Worm (Caenorhabditis elegans) whole organism, L1 larva: Measurements from ENCODE around the gene nhr-30.
A peak's percentile ranks its signal among the peaks of the same experiment; 100 is the strongest.

ENCODE experiments used
- C04F5.9 ChIP-seq: sonication (generic microtip); optimal IDR thresholded peaks from 2 replicates; lab custom pipeline; 2016; ENCODE audit warnings: missing genetic modification characterization, missing compliant biosample characterization
- Y116A8C.19 ChIP-seq: sonication (generic microtip); optimal IDR thresholded peaks from 2 replicates; lab custom pipeline; 2016; ENCODE audit warnings: missing compliant biosample characterization, missing genetic modification characterization, borderline replicate concordance
- aha-1 ChIP-seq: fragments of 150-350 bp; optimal IDR thresholded peaks from 2 replicates; lab custom pipeline; 2014; ENCODE audit warnings: missing biosample characterization, missing genetic modification characterization
- alr-1 ChIP-seq: fragments of 200-800 bp; sonication (Bioruptor generic); optimal IDR thresholded peaks from 2 replicates; lab custom pipeline; 2018; ENCODE audit warnings: borderline replicate concordance, mild to moderate bottlenecking, missing genetic modification characterization, missing compliant biosample characterization
- blmp-1 ChIP-seq: fragments of 150-350 bp; optimal IDR thresholded peaks from 2 replicates; lab custom pipeline; 2014; ENCODE audit warnings: missing biosample characterization, missing genetic modification characterization
- ceh-63 ChIP-seq: fragments of 200-800 bp; sonication (Bioruptor generic); optimal IDR thresholded peaks from 2 replicates; lab custom pipeline; 2018; ENCODE audit warnings: mild to moderate bottlenecking, missing genetic modification characterization, missing compliant biosample characterization
- ceh-8 ChIP-seq: fragments of 200-800 bp; sonication (Bioruptor generic); optimal IDR thresholded peaks from 2 replicates; lab custom pipeline; 2018; ENCODE audit warnings: mild to moderate bottlenecking, missing genetic modification characterization, moderate library complexity, missing compliant biosample characterization
- ceh-90 ChIP-seq: sonication (generic microtip); optimal IDR thresholded peaks from 2 replicates; lab custom pipeline; 2016; ENCODE audit warnings: missing genetic modification characterization, missing compliant biosample characterization
- dsc-1 ChIP-seq: sonication (generic microtip); optimal IDR thresholded peaks from 2 replicates; lab custom pipeline; 2016; ENCODE audit warnings: mild to moderate bottlenecking, missing genetic modification characterization, missing compliant biosample characterization
- efl-1 ChIP-seq, 4 experiments: fragments of 150-350 bp; optimal IDR thresholded peaks in 3 of 4; peaks in 1 of 4; 1 replicate in 1 of 4; 2 replicates in 3 of 4; lab custom pipeline; 2014; ENCODE audit warnings: missing biosample characterization in 2 of 4, missing genetic modification characterization in 2 of 4, missing genetic modification reagents in 2 of 4
- egl-27 ChIP-seq, 2 experiments: fragments of 150-350 bp in 1 of 2; sonication (generic microtip); optimal IDR thresholded peaks; 3 replicates each; lab custom pipeline; 2017 to 2018; ENCODE audit warnings: missing biosample characterization in 2 of 2, missing genetic modification characterization in 2 of 2, missing genetic modification reagents in 2 of 2
- elt-3 ChIP-seq, 6 experiments: fragments of 150-350 bp in 1 of 6; sonication (generic microtip); optimal IDR thresholded peaks; 2 replicates each; lab custom pipeline; 2017 to 2018; ENCODE audit warnings: missing biosample characterization in 6 of 6, missing genetic modification characterization in 6 of 6, inconsistent platforms in 1 of 6
- fkh-10 ChIP-seq: sonication (generic microtip); optimal IDR thresholded peaks from 2 replicates; lab custom pipeline; 2017; ENCODE audit warnings: missing biosample characterization, missing genetic modification reagents, missing genetic modification characterization
- fkh-4 ChIP-seq: sonication (generic microtip); optimal IDR thresholded peaks from 2 replicates; lab custom pipeline; 2016; ENCODE audit warnings: missing compliant biosample characterization, missing genetic modification characterization, borderline replicate concordance
- fos-1 ChIP-seq: fragments of 150-350 bp; optimal IDR thresholded peaks from 2 replicates; lab custom pipeline; 2014; ENCODE audit warnings: missing biosample characterization, missing genetic modification characterization
- grh-1 ChIP-seq: fragments of 200-800 bp; sonication (Bioruptor generic); IDR thresholded peaks from 2 replicates; pipeline ENCODE4 v1.3.6; 2022; ENCODE audit warnings: missing genetic modification reagents, missing genetic modification characterization, missing compliant biosample characterization
- hlh-17 ChIP-seq: fragments of 200-800 bp; sonication (Bioruptor generic); optimal IDR thresholded peaks from 2 replicates; lab custom pipeline; 2018; ENCODE audit warnings: missing genetic modification characterization, mild to moderate bottlenecking, missing compliant biosample characterization, moderate library complexity, borderline replicate concordance
- hpl-2 ChIP-seq: fragments of 150-350 bp; optimal IDR thresholded peaks from 2 replicates; lab custom pipeline; 2014; ENCODE audit warnings: missing biosample characterization, missing genetic modification reagents, missing genetic modification characterization
- irx-1 ChIP-seq: sonication (generic microtip); optimal IDR thresholded peaks from 2 replicates; lab custom pipeline; 2016; ENCODE audit warnings: missing genetic modification characterization, missing compliant biosample characterization
- isw-1 ChIP-seq: fragments of 200-800 bp; sonication (Bioruptor generic); IDR thresholded peaks from 2 replicates; pipeline ENCODE4 v1.3.6; 2022; ENCODE audit warnings: missing genetic modification characterization, missing compliant biosample characterization
- lin-14 ChIP-seq: fragments of 200-800 bp; sonication (Bioruptor generic); optimal IDR thresholded peaks from 2 replicates; lab custom pipeline; 2018; ENCODE audit warnings: mild to moderate bottlenecking, missing genetic modification characterization, moderate library complexity, missing compliant biosample characterization
- lir-3 ChIP-seq: sonication (generic microtip); optimal IDR thresholded peaks from 2 replicates; lab custom pipeline; 2016; ENCODE audit warnings: mild to moderate bottlenecking, missing genetic modification characterization, moderate library complexity, missing compliant biosample characterization; ENCODE audit not compliant: poor library complexity
- lsy-2 ChIP-seq, 2 experiments: fragments of 150-350 bp; optimal IDR thresholded peaks; 2 replicates each; lab custom pipeline; 2014; ENCODE audit warnings: missing biosample characterization in 2 of 2, missing genetic modification characterization in 2 of 2
- mdl-1 ChIP-seq, 2 experiments: fragments of 150-350 bp; optimal IDR thresholded peaks; 2 replicates each; lab custom pipeline; 2014 to 2017; ENCODE audit warnings: missing biosample characterization in 2 of 2, missing genetic modification characterization in 2 of 2, inconsistent platforms in 1 of 2
- nhr-19 ChIP-seq: fragments of 200-800 bp; sonication (Bioruptor generic); conservative IDR thresholded peaks from 2 replicates; pipeline ENCODE4 v1.3.6; 2022; ENCODE audit warnings: missing genetic modification characterization, missing compliant biosample characterization
- nhr-20 ChIP-seq: sonication (generic microtip); optimal IDR thresholded peaks from 2 replicates; lab custom pipeline; 2016; ENCODE audit warnings: mild to moderate bottlenecking, missing genetic modification characterization, missing compliant biosample characterization
- nhr-76 ChIP-seq: sonication (generic microtip); optimal IDR thresholded peaks from 2 replicates; lab custom pipeline; 2017; ENCODE audit warnings: missing biosample characterization, missing genetic modification characterization
- nhr-85 ChIP-seq: sonication (generic microtip); peaks from one replicate; lab custom pipeline; 2016; ENCODE audit warnings: missing genetic modification characterization, inconsistent platforms, missing compliant biosample characterization
- skn-1 ChIP-seq: fragments of 150-350 bp; optimal IDR thresholded peaks from 2 replicates; lab custom pipeline; 2014; ENCODE audit warnings: missing biosample characterization, missing genetic modification characterization
- snu-23 ChIP-seq: sonication (generic microtip); optimal IDR thresholded peaks from 2 replicates; lab custom pipeline; 2016; ENCODE audit warnings: missing genetic modification characterization, missing compliant biosample characterization
- sptf-1 ChIP-seq: fragments of 150-350 bp; optimal IDR thresholded peaks from 2 replicates; lab custom pipeline; 2014; ENCODE audit warnings: missing biosample characterization, missing genetic modification characterization
- swsn-7 ChIP-seq: sonication (generic microtip); optimal IDR thresholded peaks from 2 replicates; lab custom pipeline; 2016; ENCODE audit warnings: missing genetic modification characterization, missing compliant biosample characterization
- unc-62 ChIP-seq: fragments of 150-350 bp; optimal IDR thresholded peaks from 2 replicates; lab custom pipeline; 2014; ENCODE audit warnings: missing biosample characterization, missing genetic modification reagents, missing genetic modification characterization
- vab-15 ChIP-seq: sonication (generic microtip); optimal IDR thresholded peaks from 2 replicates; lab custom pipeline; 2017; ENCODE audit warnings: missing genotype, mild to moderate bottlenecking, missing genetic modification characterization, missing compliant biosample characterization
- xbp-1 ChIP-seq: sonication (generic microtip); optimal IDR thresholded peaks from 2 replicates; lab custom pipeline; 2016; ENCODE audit warnings: missing genetic modification characterization, missing compliant biosample characterization
- zip-4 ChIP-seq: fragments of 200-800 bp; sonication (Bioruptor generic); optimal IDR thresholded peaks from 2 replicates; lab custom pipeline; 2018; ENCODE audit warnings: mild to moderate bottlenecking, missing genetic modification characterization, moderate library complexity, missing compliant biosample characterization
- ztf-11 ChIP-seq, 2 experiments: sonication (generic microtip); optimal IDR thresholded peaks; 2 replicates each; lab custom pipeline; 2016 to 2017; ENCODE audit warnings: missing genetic modification characterization in 2 of 2, missing biosample characterization in 1 of 2, missing compliant biosample characterization in 1 of 2

nhr-30 gene

DNA sequence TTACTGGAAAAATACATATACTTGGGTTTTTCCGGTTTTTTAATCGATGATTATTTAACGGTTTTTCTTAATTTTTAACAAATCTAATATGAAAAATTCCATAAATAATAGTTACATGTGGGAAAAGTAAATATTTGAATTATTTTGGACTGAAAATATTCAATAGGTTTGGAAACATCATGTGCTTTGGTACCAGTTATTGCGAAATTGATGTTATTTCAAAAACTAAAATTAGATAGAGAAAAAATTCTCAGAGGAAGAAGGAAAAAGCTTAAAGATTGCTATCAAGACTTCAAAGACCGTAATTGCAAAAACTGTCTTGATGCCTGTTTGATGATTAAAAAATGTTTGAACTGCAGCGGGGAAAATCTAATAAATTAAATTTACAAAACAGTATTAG is 20.0 kb downstream of the nhr-30 start:
- TF ChIP-seq nhr-85 (tag; lab: Kevin White, UChicago) = peak; percentile 54
- TF ChIP-seq efl-1 (optimal IDR thresholded peaks at IDR 0.05; lab: Kevin White, UChicago) = no peak
- peak in 1 of 2 experiments; percentile 29 for TF ChIP-seq efl-1 (GFP tag; optimal IDR thresholded peaks at IDR 0.05 in 1 of 2; lab: Kevin White, UChicago)
- no peak for TF ChIP-seq mdl-1 (tag; optimal IDR thresholded peaks at IDR 0.05; lab: Kevin White, UChicago)
- TF ChIP-seq, all 84 proteins: peak for 2

DNA sequence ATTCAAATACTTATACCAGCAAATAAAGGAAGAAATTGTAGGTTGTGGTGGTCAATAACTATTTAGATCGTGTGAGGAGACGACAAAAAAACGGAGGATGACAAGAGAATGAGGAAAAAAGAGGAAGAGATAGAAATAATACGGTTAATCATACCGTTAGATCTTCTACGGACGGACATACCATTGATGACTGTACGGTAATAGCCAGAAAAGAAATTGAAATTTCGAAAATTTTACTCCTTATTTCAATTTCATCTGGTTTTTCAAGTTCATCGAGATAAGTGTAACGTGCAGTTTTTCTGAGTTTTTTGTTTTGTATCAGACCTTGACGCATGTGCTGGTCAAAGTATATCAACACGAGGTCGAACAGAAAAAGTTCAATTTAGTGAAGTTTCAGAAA is 20.9 kb downstream of the nhr-30 start:
- TF ChIP-seq Y116A8C.19 (tag; lab: Kevin White, UChicago) (no peak), sptf-1 (tag; lab: Kevin White, UChicago) (no peak), C04F5.9 (no peak), lin-14 (GFP tag; lab: Kevin White, UChicago) (peak; percentile 62), blmp-1 (peak; percentile 72), nhr-85 (tag; lab: Kevin White, UChicago) (peak; percentile 91), snu-23 (GFP tag; lab: Kevin White, UChicago) (peak; percentile 16), xbp-1 (tag; lab: Kevin White, UChicago) (no peak), egl-27 (tag; optimal IDR thresholded peaks at IDR 0.05; lab: Kevin White, UChicago) (no peak), fkh-10 (no peak), ceh-63 (no peak), nhr-20 (tag; lab: Kevin White, UChicago) (peak; percentile 11), vab-15 (no peak), alr-1 (tag; lab: Kevin White, UChicago) (no peak), lsy-2 (tag; optimal IDR thresholded peaks at IDR 0.05; lab: Kevin White, UChicago) (peak in 1 of 2 experiments; percentile 3), ceh-90 (tag; lab: Kevin White, UChicago) (no peak)

DNA sequence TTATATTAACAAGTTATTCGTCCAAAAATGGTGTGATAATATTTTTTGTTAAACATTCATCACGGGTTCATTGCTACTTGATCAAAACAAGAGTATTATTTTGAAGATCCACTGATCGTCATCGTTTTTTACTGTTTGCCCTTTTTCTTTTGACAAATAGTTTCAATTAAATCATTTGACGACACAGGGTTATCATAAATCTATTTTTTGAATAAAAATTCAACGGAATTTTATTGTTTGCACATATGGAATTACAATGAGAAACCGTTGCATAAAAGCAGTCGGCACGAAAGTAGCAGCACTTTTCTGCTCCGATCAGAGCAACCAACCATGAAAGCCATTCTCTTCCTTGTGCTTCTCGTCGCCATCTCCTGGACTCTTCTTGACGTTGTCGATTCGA is 22.7 kb downstream of the nhr-30 start, which contains the start of gene fip-2:
fip-2 (plus strand) TSS at position 301 of the 400 bp plus-strand sequence.
- no peak for TF ChIP-seq zip-4 (GFP tag; lab: Kevin White, UChicago)
- TF ChIP-seq aha-1 (tag; lab: Kevin White, UChicago) = no peak
- no peak for TF ChIP-seq egl-27 (tag; optimal IDR thresholded peaks at IDR 0.05; lab: Kevin White, UChicago)
- TF ChIP-seq swsn-7 (tag; lab: Kevin White, UChicago) = no peak
- no peak for TF ChIP-seq lin-14 (GFP tag; lab: Kevin White, UChicago)
- no peak for TF ChIP-seq lsy-2 (tag; optimal IDR thresholded peaks at IDR 0.05; lab: Kevin White, UChicago)
- TF ChIP-seq nhr-19 (GFP tag; lab: Robert Waterston, UW) = no peak
- TF ChIP-seq ztf-11 (tag; optimal IDR thresholded peaks at IDR 0.05; lab: Kevin White, UChicago) = no peak
- TF ChIP-seq isw-1 (GFP tag; lab: Robert Waterston, UW) = no peak
- TF ChIP-seq fos-1 (tag; lab: Kevin White, UChicago) = no peak
- TF ChIP-seq Y116A8C.19 (tag; lab: Kevin White, UChicago) = no peak
- no peak for TF ChIP-seq grh-1

DNA sequence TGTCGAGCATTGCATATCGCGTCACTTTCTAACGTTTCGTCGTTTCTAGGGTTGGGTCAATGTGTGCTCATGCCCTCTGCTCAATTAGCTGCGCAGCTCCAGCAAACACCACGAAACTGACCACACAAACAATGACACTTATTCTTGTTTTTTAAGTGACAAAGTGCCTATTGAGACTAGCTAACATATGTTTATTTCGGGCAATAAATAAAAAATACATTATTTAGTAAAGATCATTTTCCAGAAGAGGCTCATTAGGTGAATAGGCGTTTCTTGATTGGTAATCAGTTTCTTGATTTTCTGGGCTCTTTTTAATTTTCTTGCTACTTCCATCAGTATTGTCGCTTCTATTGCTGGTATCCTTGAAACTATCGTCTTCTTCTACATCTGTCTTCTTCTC is 24.7 kb downstream of the nhr-30 start, which contains the start of gene T27E4.5:
T27E4.5 (minus strand) TSS at position 101 of the 400 bp plus-strand sequence.
- no peak for TF ChIP-seq lir-3 (tag; lab: Kevin White, UChicago)
- TF ChIP-seq Y116A8C.19 (tag; lab: Kevin White, UChicago) = no peak
- TF ChIP-seq nhr-85 (tag; lab: Kevin White, UChicago) = no peak
- TF ChIP-seq skn-1 (tag; lab: Kevin White, UChicago) = no peak
- TF ChIP-seq fkh-4 (tag; lab: Kevin White, UChicago) = no peak
- TF ChIP-seq elt-3 (tag; optimal IDR thresholded peaks at IDR 0.05; lab: Kevin White, UChicago) = no peak
- no peak for TF ChIP-seq ceh-90 (tag; lab: Kevin White, UChicago)
- TF ChIP-seq nhr-76 = no peak
- TF ChIP-seq lin-14 (GFP tag; lab: Kevin White, UChicago) = no peak
- TF ChIP-seq irx-1 (tag; lab: Kevin White, UChicago) = no peak
- no peak for TF ChIP-seq hpl-2 (GFP tag; lab: Kevin White, UChicago)
- no peak for TF ChIP-seq ceh-8 (GFP tag; lab: Kevin White, UChicago)
- no peak for TF ChIP-seq unc-62 (GFP tag; lab: Kevin White, UChicago)
- TF ChIP-seq dsc-1 (tag; lab: Kevin White, UChicago) = no peak
- TF ChIP-seq hlh-17 (GFP tag; lab: Kevin White, UChicago) = no peak
- TF ChIP-seq C04F5.9 = no peak
- TF ChIP-seq, all 84 proteins: peak for 0
